Worm (Caenorhabditis elegans) whole organism, L3 larva: ENCODE measurements around the gene ugt-51.

ENCODE experiments used
- R02D3.7 ChIP-seq: fragments of 150-350 bp; optimal IDR thresholded peaks from 2 replicates; lab custom pipeline; 2014; ENCODE audit warnings: missing biosample characterization, missing genetic modification characterization
- aly-2 ChIP-seq: fragments of 150-350 bp; optimal IDR thresholded peaks from 2 replicates; lab custom pipeline; 2014; ENCODE audit warnings: missing biosample characterization, missing genetic modification characterization
- ama-1 ChIP-seq: fragments of 150-350 bp; optimal IDR thresholded peaks from 2 replicates; lab custom pipeline; 2018
- ceh-16 ChIP-seq: sonication (generic microtip); optimal IDR thresholded peaks from 2 replicates; lab custom pipeline; 2017; ENCODE audit warnings: missing biosample characterization, missing genetic modification characterization
- ceh-28 ChIP-seq: fragments of 150-350 bp; optimal IDR thresholded peaks from 2 replicates; lab custom pipeline; 2014; ENCODE audit warnings: missing biosample characterization, missing genetic modification reagents, missing genetic modification characterization
- ceh-82 ChIP-seq: fragments of 150-350 bp; optimal IDR thresholded peaks from 2 replicates; lab custom pipeline; 2014; ENCODE audit warnings: missing biosample characterization, missing genetic modification characterization
- ceh-9 ChIP-seq: sonication (generic microtip); optimal IDR thresholded peaks from 2 replicates; lab custom pipeline; 2018; ENCODE audit warnings: missing biosample characterization, missing genetic modification characterization
- egl-27 ChIP-seq: sonication (generic microtip); optimal IDR thresholded peaks from 4 replicates; lab custom pipeline; 2017; ENCODE audit warnings: missing biosample characterization, missing genetic modification reagents, missing genetic modification characterization
- egl-5 ChIP-seq: fragments of 150-350 bp; optimal IDR thresholded peaks from 2 replicates; lab custom pipeline; 2017; ENCODE audit warnings: missing biosample characterization, missing genetic modification reagents, missing genetic modification characterization, inconsistent platforms
- elt-1 ChIP-seq: fragments of 150-350 bp; optimal IDR thresholded peaks from 2 replicates; lab custom pipeline; 2014; ENCODE audit warnings: missing biosample characterization, missing genetic modification characterization
- elt-2 ChIP-seq: sonication (generic microtip); optimal IDR thresholded peaks from 2 replicates; lab custom pipeline; 2016; ENCODE audit warnings: missing genetic modification reagents, mild to moderate bottlenecking, missing genetic modification characterization, missing compliant biosample characterization
- elt-3 ChIP-seq, 3 experiments: fragments of 150-350 bp in 1 of 3; sonication (generic microtip) in 2 of 3; optimal IDR thresholded peaks; 2 replicates in 2 of 3; 4 replicates in 1 of 3; lab custom pipeline; 2014 to 2017; ENCODE audit warnings: missing biosample characterization in 3 of 3, missing genetic modification characterization in 3 of 3
- eor-1 ChIP-seq, 2 experiments: fragments of 150-350 bp; optimal IDR thresholded peaks; 2 replicates each; lab custom pipeline; 2014 to 2018; ENCODE audit warnings: missing biosample characterization in 2 of 2, missing genetic modification characterization in 2 of 2
- fkh-10 ChIP-seq: sonication (generic microtip); optimal IDR thresholded peaks from 2 replicates; lab custom pipeline; 2017; ENCODE audit warnings: missing biosample characterization, missing genetic modification reagents, missing genetic modification characterization
- fos-1 ChIP-seq: fragments of 150-350 bp; optimal IDR thresholded peaks from 2 replicates; lab custom pipeline; 2014; ENCODE audit warnings: missing biosample characterization, missing genetic modification characterization
- hmg-11 ChIP-seq: sonication (generic microtip); optimal IDR thresholded peaks from 2 replicates; lab custom pipeline; 2016; ENCODE audit warnings: missing genetic modification characterization, missing compliant biosample characterization
- jun-1 ChIP-seq: fragments of 150-350 bp; optimal IDR thresholded peaks from 2 replicates; lab custom pipeline; 2014; ENCODE audit warnings: missing biosample characterization, missing genetic modification reagents, missing genetic modification characterization
- lin-15B ChIP-seq: fragments of 150-350 bp; optimal IDR thresholded peaks from 2 replicates; lab custom pipeline; 2014; ENCODE audit warnings: missing biosample characterization, missing genetic modification characterization
- lin-39 ChIP-seq: fragments of 150-350 bp; optimal IDR thresholded peaks from 2 replicates; lab custom pipeline; 2018; ENCODE audit warnings: missing biosample characterization, missing genetic modification reagents, missing genetic modification characterization
- lsy-12 ChIP-seq: sonication (generic microtip); optimal IDR thresholded peaks from 2 replicates; lab custom pipeline; 2016; ENCODE audit warnings: mild to moderate bottlenecking, missing genetic modification characterization, missing compliant biosample characterization
- mdl-1 ChIP-seq: fragments of 150-350 bp; optimal IDR thresholded peaks from 2 replicates; lab custom pipeline; 2014; ENCODE audit warnings: missing biosample characterization, missing genetic modification characterization
- mml-1 ChIP-seq: fragments of 150-350 bp; sonication (generic microtip); optimal IDR thresholded peaks from 3 replicates; lab custom pipeline; 2014; ENCODE audit warnings: missing biosample characterization, missing genetic modification characterization
- nfya-1 ChIP-seq: sonication (generic microtip); optimal IDR thresholded peaks from 2 replicates; lab custom pipeline; 2017; ENCODE audit warnings: missing genetic modification characterization, mild to moderate bottlenecking, missing compliant biosample characterization, antibody characterized with exemption, moderate library complexity; ENCODE audit not compliant: insufficient read depth
- nhr-11 ChIP-seq: fragments of 150-350 bp; optimal IDR thresholded peaks from 2 replicates; lab custom pipeline; 2014; ENCODE audit warnings: missing biosample characterization, missing genetic modification characterization
- nhr-237 ChIP-seq: fragments of 150-350 bp; optimal IDR thresholded peaks from 2 replicates; lab custom pipeline; 2014; ENCODE audit warnings: missing biosample characterization, missing genetic modification characterization
- nhr-25 ChIP-seq: sonication (generic microtip); optimal IDR thresholded peaks from 2 replicates; lab custom pipeline; 2017; ENCODE audit warnings: missing biosample characterization, missing genetic modification characterization
- nhr-28 ChIP-seq: fragments of 150-350 bp; optimal IDR thresholded peaks from 2 replicates; lab custom pipeline; 2014; ENCODE audit warnings: missing biosample characterization, missing genetic modification characterization
- nhr-43 ChIP-seq: sonication (generic microtip); optimal IDR thresholded peaks from 2 replicates; lab custom pipeline; 2016; ENCODE audit warnings: mild to moderate bottlenecking, missing genetic modification characterization, missing compliant biosample characterization; ENCODE audit not compliant: poor library complexity, severe bottlenecking
- nhr-67 ChIP-seq: fragments of 150-350 bp; optimal IDR thresholded peaks from 2 replicates; lab custom pipeline; 2014; ENCODE audit warnings: missing biosample characterization, missing genetic modification characterization
- nhr-77 ChIP-seq: fragments of 150-350 bp; optimal IDR thresholded peaks from 2 replicates; lab custom pipeline; 2014; ENCODE audit warnings: missing biosample characterization, missing genetic modification characterization
- pha-4 ChIP-seq: fragments of 150-350 bp; optimal IDR thresholded peaks from 2 replicates; lab custom pipeline; 2014; ENCODE audit warnings: missing biosample characterization, missing genetic modification reagents, missing genetic modification characterization
- sea-2 ChIP-seq: fragments of 150-350 bp; sonication (generic microtip); optimal IDR thresholded peaks from 4 replicates; lab custom pipeline; 2014; ENCODE audit warnings: missing biosample characterization, missing genetic modification reagents, missing genetic modification characterization
- skn-1 ChIP-seq: fragments of 150-350 bp; optimal IDR thresholded peaks from 2 replicates; lab custom pipeline; 2014; ENCODE audit warnings: missing biosample characterization, missing genetic modification characterization
- snpc-4 ChIP-seq: fragments of 150-350 bp; optimal IDR thresholded peaks from 2 replicates; lab custom pipeline; 2014; ENCODE audit warnings: missing biosample characterization, missing genetic modification characterization
- tbx-2 ChIP-seq: sonication (generic microtip); optimal IDR thresholded peaks from 2 replicates; lab custom pipeline; 2016; ENCODE audit warnings: mild to moderate bottlenecking, missing genetic modification characterization, missing compliant biosample characterization
- unc-39 ChIP-seq: sonication (generic microtip); optimal IDR thresholded peaks from 4 replicates; lab custom pipeline; 2017; ENCODE audit warnings: missing biosample characterization, missing genetic modification characterization
- zag-1 ChIP-seq: fragments of 150-350 bp; optimal IDR thresholded peaks from 2 replicates; lab custom pipeline; 2014; ENCODE audit warnings: missing biosample characterization, missing genetic modification characterization
- ztf-11 ChIP-seq: fragments of 150-350 bp; optimal IDR thresholded peaks from 2 replicates; lab custom pipeline; 2014; ENCODE audit warnings: missing biosample characterization, missing genetic modification characterization
- ztf-4 ChIP-seq: fragments of 150-350 bp; optimal IDR thresholded peaks from 2 replicates; lab custom pipeline; 2014; ENCODE audit warnings: missing biosample characterization, missing genetic modification characterization

Gene ugt-51

ce11 chrV:5161792-5162191 lies 15.3 kb downstream of the ugt-51 start, which contains the start of gene abu-6:
abu-6 (minus strand) TSS chrV:5161892.
- TF ChIP-seq fos-1 (tag; lab: Kevin White, UChicago) (no peak), mdl-1 (tag; lab: Kevin White, UChicago) (no peak), nhr-11 (tag; lab: Kevin White, UChicago) (no peak), skn-1 (no peak), ceh-28 (tag; lab: Kevin White, UChicago) (no peak), hmg-11 (tag; lab: Kevin White, UChicago) (no peak), pha-4 (tag; lab: Kevin White, UChicago) (no peak), egl-5 (no peak), unc-39 (no peak), nhr-77 (tag; lab: Kevin White, UChicago) (no peak), fkh-10 (GFP tag; lab: Kevin White, UChicago) (no peak), ceh-9 (tag; lab: Kevin White, UChicago) (no peak), zag-1 (tag; lab: Kevin White, UChicago) (no peak), sea-2 (no peak), ama-1 (no peak)

ce11 chrV:5158302-5158701 lies 18.8 kb downstream of the ugt-51 start, which contains the start of gene abu-15:
abu-15 (plus strand) TSS chrV:5158602.
- TF ChIP-seq nhr-237 (tag; lab: Kevin White, UChicago) = no peak
- TF ChIP-seq tbx-2 (tag; lab: Kevin White, UChicago) = no peak
- TF ChIP-seq mml-1 (tag; lab: Kevin White, UChicago) = no peak
- TF ChIP-seq ama-1 = no peak
- no peak for TF ChIP-seq R02D3.7
- no peak for TF ChIP-seq egl-27 (tag; lab: Kevin White, UChicago)
- no peak for TF ChIP-seq snpc-4
- TF ChIP-seq zag-1 (tag; lab: Kevin White, UChicago) = no peak
- TF ChIP-seq ztf-4 (tag; lab: Kevin White, UChicago) = no peak
- TF ChIP-seq eor-1 (tag; optimal IDR thresholded peaks at IDR 0.05; lab: Kevin White, UChicago) = no peak
- no peak for TF ChIP-seq nhr-28 (tag; lab: Kevin White, UChicago)
- no peak for TF ChIP-seq nfya-1 (tag; lab: Kevin White, UChicago)
- TF ChIP-seq ceh-28 (tag; lab: Kevin White, UChicago) = no peak
- TF ChIP-seq nhr-43 (tag; lab: Kevin White, UChicago) = no peak
- no peak for TF ChIP-seq hmg-11 (tag; lab: Kevin White, UChicago)
- TF ChIP-seq jun-1 = no peak
- no peak for TF ChIP-seq mdl-1 (tag; lab: Kevin White, UChicago)
- no peak for TF ChIP-seq ceh-82 (tag; lab: Kevin White, UChicago)

ce11 chrV:5157660-5158059 lies 19.4 kb downstream of the ugt-51 start, which contains the start of gene srx-39:
srx-39 (minus strand) TSS chrV:5157760.
- TF ChIP-seq lsy-12 (tag; lab: Kevin White, UChicago) (no peak), R02D3.7 (no peak), ztf-11 (tag; lab: Kevin White, UChicago) (no peak), sea-2 (no peak), nhr-28 (tag; lab: Kevin White, UChicago) (no peak), mml-1 (tag; lab: Kevin White, UChicago) (no peak), elt-1 (tag; lab: Kevin White, UChicago) (no peak), lin-15B (tag; lab: Kevin White, UChicago) (no peak), lin-39 (tag; lab: Kevin White, UChicago) (no peak), snpc-4 (no peak), eor-1 (tag; optimal IDR thresholded peaks at IDR 0.05; lab: Kevin White, UChicago) (no peak), ceh-82 (tag; lab: Kevin White, UChicago) (no peak), aly-2 (tag; lab: Kevin White, UChicago) (no peak), nhr-25 (tag; lab: Kevin White, UChicago) (no peak), ceh-9 (tag; lab: Kevin White, UChicago) (no peak), ztf-4 (tag; lab: Kevin White, UChicago) (no peak), hmg-11 (tag; lab: Kevin White, UChicago) (no peak), zag-1 (tag; lab: Kevin White, UChicago) (no peak), nhr-11 (tag; lab: Kevin White, UChicago) (no peak), nhr-67 (tag; lab: Kevin White, UChicago) (no peak)

- TF ChIP-seq elt-3 (tag; optimal IDR thresholded peaks at IDR 0.05; lab: Kevin White, UChicago) (no peak), ama-1 (no peak), skn-1 (no peak), ceh-16 (tag; lab: Kevin White, UChicago) (no peak), nhr-43 (tag; lab: Kevin White, UChicago) (no peak), lin-15B (tag; lab: Kevin White, UChicago) (no peak), egl-5 (no peak), elt-2 (tag; lab: Kevin White, UChicago) (no peak), nhr-77 (tag; lab: Kevin White, UChicago) (no peak)
Measured at ce11 chrV:5155516-5155915, 21.6 kb downstream of the ugt-51 start, which contains the start of gene srx-38. srx-38 (minus strand) TSS chrV:5155616.
